Worm (Caenorhabditis elegans) whole organism, mixed stage, embryonic: ENCODE measurements around the gene elpc-3.

Experiments
- M03D4.4 ChIP-seq: sonication (generic microtip); optimal IDR thresholded peaks from 2 replicates; lab custom pipeline; 2017; ENCODE audit warnings: mild to moderate bottlenecking, missing genetic modification characterization, missing compliant biosample characterization
- bed-3 ChIP-seq: fragments of 200-800 bp; sonication (Bioruptor generic); optimal IDR thresholded peaks from 3 replicates; lab custom pipeline; 2018; ENCODE audit warnings: mild to moderate bottlenecking, missing genetic modification characterization, moderate library complexity, missing compliant biosample characterization
- blmp-1 ChIP-seq: fragments of 150-350 bp; optimal IDR thresholded peaks from 2 replicates; lab custom pipeline; 2014; ENCODE audit warnings: missing biosample characterization, missing genetic modification characterization
- ceh-39 ChIP-seq: fragments of 150-350 bp; optimal IDR thresholded peaks from 2 replicates; lab custom pipeline; 2014; ENCODE audit warnings: missing biosample characterization, missing genetic modification characterization
- ceh-83 ChIP-seq: fragments of 200-800 bp; sonication (Bioruptor generic); optimal IDR thresholded peaks from 2 replicates; lab custom pipeline; 2018; ENCODE audit warnings: mild to moderate bottlenecking, missing genetic modification characterization, missing compliant biosample characterization
- ces-1 ChIP-seq: fragments of 150-350 bp; optimal IDR thresholded peaks from 2 replicates; lab custom pipeline; 2014; ENCODE audit warnings: missing biosample characterization, missing genetic modification reagents, missing genetic modification characterization
- cnd-1 ChIP-seq: fragments of 200-800 bp; sonication (Bioruptor generic); optimal IDR thresholded peaks from 2 replicates; lab custom pipeline; 2018; ENCODE audit warnings: mild to moderate bottlenecking, missing genetic modification characterization, missing compliant biosample characterization
- drap-1 ChIP-seq: fragments of 200-800 bp; sonication (Bioruptor generic); optimal IDR thresholded peaks from 3 replicates; lab custom pipeline; 2018; ENCODE audit warnings: mild to moderate bottlenecking, missing genetic modification characterization, missing compliant biosample characterization
- elt-1 ChIP-seq: sonication (generic microtip); optimal IDR thresholded peaks from 2 replicates; lab custom pipeline; 2017; ENCODE audit warnings: missing genetic modification characterization, mild to moderate bottlenecking, missing compliant biosample characterization, antibody characterized with exemption, moderate library complexity, borderline replicate concordance; ENCODE audit not compliant: insufficient read depth
- elt-3 ChIP-seq: fragments of 150-350 bp; optimal IDR thresholded peaks from 2 replicates; lab custom pipeline; 2014; ENCODE audit warnings: missing biosample characterization, missing genetic modification characterization
- flh-1 ChIP-seq: fragments of 200-800 bp; sonication (Bioruptor generic); optimal IDR thresholded peaks from 2 replicates; lab custom pipeline; 2018; ENCODE audit warnings: mild to moderate bottlenecking, missing genetic modification characterization, moderate library complexity, missing compliant biosample characterization
- ham-2 ChIP-seq: fragments of 200-800 bp; sonication (Bioruptor generic); optimal IDR thresholded peaks from 2 replicates; lab custom pipeline; 2018; ENCODE audit warnings: mild to moderate bottlenecking, missing genetic modification characterization, missing compliant biosample characterization
- lin-13 ChIP-seq: fragments of 150-350 bp; optimal IDR thresholded peaks from 2 replicates; lab custom pipeline; 2014; ENCODE audit warnings: missing biosample characterization, missing genetic modification characterization
- lin-32 ChIP-seq: fragments of 200-800 bp; sonication (Bioruptor generic); optimal IDR thresholded peaks from 2 replicates; lab custom pipeline; 2018; ENCODE audit warnings: mild to moderate bottlenecking, missing genetic modification characterization, missing compliant biosample characterization
- lsy-2 ChIP-seq: fragments of 150-350 bp; optimal IDR thresholded peaks from 2 replicates; lab custom pipeline; 2014; ENCODE audit warnings: missing biosample characterization, missing genetic modification characterization
- mab-5 ChIP-seq: fragments of 150-350 bp; optimal IDR thresholded peaks from 2 replicates; lab custom pipeline; 2014; ENCODE audit warnings: missing biosample characterization, missing genetic modification characterization
- mep-1 ChIP-seq: fragments of 150-350 bp; optimal IDR thresholded peaks from 2 replicates; lab custom pipeline; 2017; ENCODE audit warnings: missing biosample characterization, missing genetic modification reagents, missing genetic modification characterization, inconsistent platforms
- mls-2 ChIP-seq: sonication (generic microtip); optimal IDR thresholded peaks from 2 replicates; lab custom pipeline; 2016; ENCODE audit warnings: mild to moderate bottlenecking, missing genetic modification characterization, moderate library complexity, missing compliant biosample characterization
- nhr-12 ChIP-seq: fragments of 150-350 bp; optimal IDR thresholded peaks from 2 replicates; lab custom pipeline; 2014; ENCODE audit warnings: missing biosample characterization, missing genetic modification characterization
- nhr-237 ChIP-seq: fragments of 150-350 bp; optimal IDR thresholded peaks from 2 replicates; lab custom pipeline; 2014; ENCODE audit warnings: missing biosample characterization, missing genetic modification characterization
- nhr-28 ChIP-seq: fragments of 150-350 bp; optimal IDR thresholded peaks from 2 replicates; lab custom pipeline; 2014; ENCODE audit warnings: missing biosample characterization, missing genetic modification characterization
- nhr-76 ChIP-seq: sonication (generic microtip); optimal IDR thresholded peaks from 2 replicates; lab custom pipeline; 2017; ENCODE audit warnings: missing biosample characterization, missing genetic modification characterization
- pha-4 ChIP-seq: fragments of 150-350 bp; optimal IDR thresholded peaks from 2 replicates; lab custom pipeline; 2018; ENCODE audit warnings: missing biosample characterization, missing genetic modification reagents, missing genetic modification characterization
- sem-2 ChIP-seq: fragments of 200-800 bp; sonication (Bioruptor generic); optimal IDR thresholded peaks from 2 replicates; lab custom pipeline; 2018; ENCODE audit warnings: mild to moderate bottlenecking, missing genetic modification characterization, missing compliant biosample characterization
- snpc-4 ChIP-seq: fragments of 150-350 bp; optimal IDR thresholded peaks from 2 replicates; lab custom pipeline; 2014; ENCODE audit warnings: missing biosample characterization, missing genetic modification characterization
- sptf-1 ChIP-seq: sonication (generic microtip); optimal IDR thresholded peaks from 2 replicates; lab custom pipeline; 2017; ENCODE audit warnings: mild to moderate bottlenecking, missing genetic modification characterization, moderate library complexity, missing compliant biosample characterization
- tbx-8 ChIP-seq: fragments of 200-800 bp; sonication (Bioruptor generic); optimal IDR thresholded peaks from 2 replicates; lab custom pipeline; 2018; ENCODE audit warnings: mild to moderate bottlenecking, missing genetic modification characterization, moderate library complexity, missing compliant biosample characterization
- unc-120 ChIP-seq: sonication (generic microtip); optimal IDR thresholded peaks from 2 replicates; lab custom pipeline; 2017; ENCODE audit warnings: missing genetic modification characterization, missing compliant biosample characterization; ENCODE audit not compliant: poor library complexity, severe bottlenecking
- unc-62 ChIP-seq: fragments of 150-350 bp; optimal IDR thresholded peaks from 2 replicates; lab custom pipeline; 2014; ENCODE audit warnings: missing biosample characterization, missing genetic modification reagents, missing genetic modification characterization

elpc-3 gene

ce11 chrV:12197748-12198147, 16.5 kb upstream of the elpc-3 start:
- TF ChIP-seq sptf-1 (tag; lab: Kevin White, UChicago) (no peak), nhr-237 (tag; lab: Kevin White, UChicago) (no peak), M03D4.4 (no peak), mab-5 (tag; lab: Kevin White, UChicago) (no peak), mls-2 (no peak), cnd-1 (tag; lab: Kevin White, UChicago) (no peak), lin-32 (no peak), pha-4 (tag; lab: Kevin White, UChicago) (no peak)

ce11 chrV:12196659-12197058, 15.4 kb upstream of the elpc-3 start:
- TF ChIP-seq drap-1 (GFP tag; lab: Kevin White, UChicago) (no peak), pha-4 (tag; lab: Kevin White, UChicago) (peak; percentile 59)

- TF ChIP-seq lin-13 (tag; lab: Kevin White, UChicago), result no peak
- no peak for TF ChIP-seq mab-5 (tag; lab: Kevin White, UChicago)
- no peak for TF ChIP-seq unc-62
- no peak for TF ChIP-seq blmp-1 (tag; lab: Kevin White, UChicago)
- no peak for TF ChIP-seq sptf-1 (tag; lab: Kevin White, UChicago)
- TF ChIP-seq ces-1 (GFP tag; lab: Kevin White, UChicago), result no peak
- no peak for TF ChIP-seq sem-2 (GFP tag; lab: Kevin White, UChicago)
- no peak for TF ChIP-seq unc-120
- TF ChIP-seq ceh-83 (GFP tag; lab: Kevin White, UChicago), result no peak
- no peak for TF ChIP-seq ceh-39 (tag; lab: Kevin White, UChicago)
- TF ChIP-seq nhr-12 (tag; lab: Kevin White, UChicago), result no peak
- TF ChIP-seq elt-3 (tag; lab: Kevin White, UChicago), result no peak
- no peak for TF ChIP-seq nhr-76 (tag; lab: Kevin White, UChicago)
- no peak for TF ChIP-seq M03D4.4
- TF ChIP-seq snpc-4 (tag; lab: Kevin White, UChicago), result no peak
- TF ChIP-seq drap-1 (GFP tag; lab: Kevin White, UChicago), result no peak
- no peak for TF ChIP-seq elt-1 (tag; lab: Kevin White, UChicago)
- no peak for TF ChIP-seq lsy-2 (tag; lab: Kevin White, UChicago)
- TF ChIP-seq, all 35 proteins: peak for 0
Measured at ce11 chrV:12195845-12196244, 14.6 kb upstream of the elpc-3 start, which contains the start of gene ZK836.3. ZK836.3 (minus strand) TSS chrV:12195945.

- TF ChIP-seq ham-2 (GFP tag; lab: Kevin White, UChicago), result no peak
- no peak for TF ChIP-seq bed-3 (GFP tag; lab: Kevin White, UChicago)
- TF ChIP-seq tbx-8 (GFP tag; lab: Kevin White, UChicago), result no peak
- TF ChIP-seq unc-62, result no peak
- TF ChIP-seq ceh-39 (tag; lab: Kevin White, UChicago), result no peak
- TF ChIP-seq, all 35 proteins: peak for 0
Measured at ce11 chrV:12194275-12194674, 13.1 kb upstream of the elpc-3 start, which contains the start of gene ogdh-2. ogdh-2 (plus strand) TSS chrV:12194507.

ce11 chrV:12192129-12192528, 10.9 kb upstream of the elpc-3 start, which contains the start of gene rnp-1:
rnp-1 (plus strand) TSS chrV:12192273.
- TF ChIP-seq flh-1 (no peak), elt-3 (tag; lab: Kevin White, UChicago) (no peak), ces-1 (GFP tag; lab: Kevin White, UChicago) (no peak), cnd-1 (tag; lab: Kevin White, UChicago) (no peak), lsy-2 (tag; lab: Kevin White, UChicago) (no peak), nhr-28 (tag; lab: Kevin White, UChicago) (no peak)

- TF ChIP-seq nhr-237 (tag; lab: Kevin White, UChicago), result peak; percentile 35
- no peak for TF ChIP-seq unc-120
- TF ChIP-seq pha-4 (tag; lab: Kevin White, UChicago), result peak; percentile 89
- peak; percentile 95 for TF ChIP-seq lsy-2 (tag; lab: Kevin White, UChicago)
- TF ChIP-seq drap-1 (GFP tag; lab: Kevin White, UChicago), result no peak
- peak; percentile 55 for TF ChIP-seq ces-1 (GFP tag; lab: Kevin White, UChicago)
- TF ChIP-seq unc-62, result no peak
- TF ChIP-seq ceh-39 (tag; lab: Kevin White, UChicago), result peak; percentile 74
- TF ChIP-seq lin-13 (tag; lab: Kevin White, UChicago), result peak; percentile 52
- peak; percentile 42 for TF ChIP-seq mep-1
Measured at ce11 chrV:12190943-12191569, 9.8 kb upstream of the elpc-3 start, which contains the start of gene dpy-30. dpy-30 (plus strand) TSS chrV:12191519.
